Fruit fly (Drosophila melanogaster) whole organism, embryonic: Measurements from ENCODE around the gene CG8100.

ENCODE experiments used
- CG10321 ChIP-seq: fragments of 200-800 bp; sonication (Bioruptor generic); IDR thresholded peaks from 2 replicates; pipeline ENCODE4 v1.3.6; 2022; ENCODE audit warnings: missing biosample characterization, missing genetic modification characterization
- CG10366 ChIP-seq: fragments of 200-800 bp; sonication (Bioruptor generic); IDR thresholded peaks from 2 replicates; pipeline ENCODE4 v1.3.6; 2022; ENCODE audit warnings: missing biosample characterization, missing genetic modification characterization
- CG1233 ChIP-seq: fragments of 200-800 bp; sonication (Bioruptor generic); optimal IDR thresholded peaks from 4 replicates; lab custom pipeline; 2018; ENCODE audit warnings: missing biosample characterization, mild to moderate bottlenecking, missing genetic modification characterization
- CG12391 ChIP-seq: fragments of 200-800 bp; sonication (Bioruptor generic); optimal IDR thresholded peaks from 3 replicates; lab custom pipeline; 2018; ENCODE audit warnings: missing biosample characterization, mild to moderate bottlenecking, missing genetic modification characterization, moderate library complexity
- CG14441 ChIP-seq: fragments of 200-800 bp; sonication (Bioruptor generic); IDR thresholded peaks from 2 replicates; pipeline ENCODE4 v1.3.6; 2022; ENCODE audit warnings: missing biosample characterization, missing genetic modification characterization
- CG14860 ChIP-seq: fragments of 200-800 bp; sonication (Bioruptor generic); IDR thresholded peaks from 3 replicates; pipeline ENCODE4 v1.3.6; 2022; ENCODE audit warnings: missing biosample characterization, missing genetic modification characterization; ENCODE audit not compliant: partially characterized antibody
- CG17568 ChIP-seq: fragments of 200-800 bp; sonication (Bioruptor generic); optimal IDR thresholded peaks from 2 replicates; lab custom pipeline; 2018; ENCODE audit warnings: missing biosample characterization, mild to moderate bottlenecking, missing genetic modification characterization, moderate library complexity
- CG18262 ChIP-seq: fragments of 200-800 bp; optimal IDR thresholded peaks from 3 replicates; lab custom pipeline; 2019; ENCODE audit warnings: missing biosample characterization, mild to moderate bottlenecking, missing genetic modification characterization, moderate library complexity
- CG2116 ChIP-seq: fragments of 200-800 bp; sonication (Bioruptor generic); optimal IDR thresholded peaks from 3 replicates; lab custom pipeline; 2018; ENCODE audit warnings: missing biosample characterization, mild to moderate bottlenecking, missing genetic modification characterization
- CG2678 ChIP-seq: fragments of 200-800 bp; sonication (Bioruptor generic); optimal IDR thresholded peaks from 3 replicates; lab custom pipeline; 2019; ENCODE audit warnings: missing biosample characterization, mild to moderate bottlenecking, missing genetic modification characterization, moderate library complexity
- CG3065 ChIP-seq: fragments of 200-800 bp; sonication (Bioruptor generic); optimal IDR thresholded peaks from 2 replicates; lab custom pipeline; 2016; ENCODE audit warnings: missing biosample characterization, missing genetic modification characterization
- CG4282 ChIP-seq: fragments of 200-800 bp; sonication (Bioruptor generic); optimal IDR thresholded peaks from 2 replicates; lab custom pipeline; 2016; ENCODE audit warnings: missing biosample characterization, missing genetic modification characterization
- CG4424 ChIP-seq: fragments of 200-800 bp; sonication (Bioruptor generic); optimal IDR thresholded peaks from 3 replicates; lab custom pipeline; 2016; ENCODE audit warnings: missing biosample characterization, missing genetic modification characterization
- CG4617 ChIP-seq: fragments of 200-800 bp; sonication (Bioruptor generic); optimal IDR thresholded peaks from 3 replicates; lab custom pipeline; 2016; ENCODE audit warnings: missing biosample characterization, missing genetic modification characterization, borderline replicate concordance
- CG7745 ChIP-seq: fragments of 200-800 bp; sonication (Bioruptor generic); optimal IDR thresholded peaks from 2 replicates; lab custom pipeline; 2018; ENCODE audit warnings: missing biosample characterization, mild to moderate bottlenecking, missing genetic modification characterization, moderate library complexity
- CkIIα-i1 ChIP-seq: fragments of 200-800 bp; sonication (Bioruptor generic); IDR thresholded peaks from 2 replicates; pipeline ENCODE4 v1.3.6; 2022; ENCODE audit warnings: missing biosample characterization, missing genetic modification characterization
- D19B ChIP-seq: fragments of 200-800 bp; sonication (Bioruptor generic); optimal IDR thresholded peaks from 2 replicates; lab custom pipeline; 2017; ENCODE audit warnings: missing biosample characterization, mild to moderate bottlenecking, missing genetic modification characterization
- Deaf1 ChIP-seq: fragments of 200-800 bp; optimal IDR thresholded peaks from 3 replicates; lab custom pipeline; 2019; ENCODE audit warnings: missing biosample characterization, mild to moderate bottlenecking, missing genetic modification characterization, moderate library complexity
- Fer1 ChIP-seq: fragments of 200-800 bp; sonication (Bioruptor generic); optimal IDR thresholded peaks from 2 replicates; lab custom pipeline; 2017; ENCODE audit warnings: missing biosample characterization, mild to moderate bottlenecking, missing genetic modification characterization
- GATAe ChIP-seq: fragments of 200-800 bp; sonication (Bioruptor generic); conservative IDR thresholded peaks from 2 replicates; pipeline ENCODE4 v1.3.6; 2022; ENCODE audit warnings: missing biosample characterization, missing genetic modification characterization
- HLH4C ChIP-seq: fragments of 200-800 bp; sonication (Bioruptor generic); IDR thresholded peaks from 3 replicates; pipeline ENCODE4 v1.3.6; 2022; ENCODE audit warnings: missing biosample characterization, missing genetic modification characterization; ENCODE audit not compliant: partially characterized antibody
- Hr51 ChIP-seq, 2 experiments: fragments of 200-800 bp; sonication (Bioruptor generic); optimal IDR thresholded peaks; 2 replicates in 1 of 2; 3 replicates in 1 of 2; lab custom pipeline; 2016 to 2018; ENCODE audit warnings: missing biosample characterization in 2 of 2, missing genetic modification characterization in 2 of 2, mild to moderate bottlenecking in 1 of 2, moderate library complexity in 1 of 2
- Jarid2 ChIP-seq: fragments of 200-800 bp; sonication (Bioruptor generic); optimal IDR thresholded peaks from 3 replicates; lab custom pipeline; 2017; ENCODE audit warnings: mild to moderate bottlenecking, missing biosample characterization, missing genetic modification reagents, missing genetic modification characterization
- Kr ChIP-seq: fragments of 200-800 bp; sonication (Bioruptor generic); optimal IDR thresholded peaks from 2 replicates; lab custom pipeline; 2017; ENCODE audit warnings: missing biosample characterization, mild to moderate bottlenecking, missing genetic modification characterization
- MESR4 ChIP-seq: fragments of 200-800 bp; sonication (Bioruptor generic); optimal IDR thresholded peaks from 2 replicates; lab custom pipeline; 2018; ENCODE audit warnings: missing biosample characterization, mild to moderate bottlenecking, missing genetic modification characterization, moderate library complexity
- NC2β ChIP-seq: fragments of 200-800 bp; sonication (Bioruptor generic); optimal IDR thresholded peaks from 2 replicates; lab custom pipeline; 2016; ENCODE audit warnings: missing biosample characterization, missing genetic modification characterization
- Nf-YB ChIP-seq: fragments of 200-800 bp; sonication (Bioruptor generic); optimal IDR thresholded peaks from 3 replicates; lab custom pipeline; 2019; ENCODE audit warnings: missing biosample characterization, mild to moderate bottlenecking, missing genetic modification characterization, moderate library complexity
- Nf-YC ChIP-seq: fragments of 200-800 bp; optimal IDR thresholded peaks from 3 replicates; lab custom pipeline; 2019; ENCODE audit warnings: missing biosample characterization, mild to moderate bottlenecking, missing genetic modification characterization, moderate library complexity
- Opbp ChIP-seq: fragments of 200-800 bp; sonication (Bioruptor generic); IDR thresholded peaks from 3 replicates; pipeline ENCODE4 v1.3.6; 2022; ENCODE audit warnings: missing biosample characterization, missing genetic modification characterization; ENCODE audit not compliant: partially characterized antibody
- Poxn ChIP-seq: fragments of 200-800 bp; sonication (Bioruptor generic); IDR thresholded peaks from 2 replicates; pipeline ENCODE4 v1.3.6; 2022; ENCODE audit warnings: missing biosample characterization, missing genetic modification characterization
- TFAM ChIP-seq: fragments of 200-800 bp; sonication (Bioruptor generic); optimal IDR thresholded peaks from 2 replicates; lab custom pipeline; 2017; ENCODE audit warnings: missing biosample characterization, missing genetic modification characterization, inconsistent platforms
- abd-A ChIP-seq: fragments of 200-800 bp; sonication (Bioruptor generic); optimal IDR thresholded peaks from 3 replicates; lab custom pipeline; 2019; ENCODE audit warnings: missing biosample characterization, mild to moderate bottlenecking, missing genetic modification characterization, moderate library complexity
- ac ChIP-seq: fragments of 200-800 bp; sonication (Bioruptor generic); optimal IDR thresholded peaks from 3 replicates; lab custom pipeline; 2017; ENCODE audit warnings: missing biosample characterization, mild to moderate bottlenecking, missing genetic modification characterization
- aop ChIP-seq: fragments of 200-800 bp; sonication (Bioruptor generic); IDR thresholded peaks from 2 replicates; pipeline ENCODE4 v1.3.6; 2022; ENCODE audit warnings: missing biosample characterization, missing genetic modification characterization
- bbx ChIP-seq: fragments of 200-800 bp; sonication (Bioruptor generic); IDR thresholded peaks from 2 replicates; pipeline ENCODE4 v1.3.6; 2022; ENCODE audit warnings: missing biosample characterization, missing genetic modification characterization; ENCODE audit not compliant: partially characterized antibody
- bowl ChIP-seq: fragments of 200-800 bp; sonication (Bioruptor generic); IDR thresholded peaks from 2 replicates; pipeline ENCODE4 v1.3.6; 2022; ENCODE audit warnings: missing biosample characterization, missing genetic modification characterization
- cad ChIP-seq: fragments of >200 bp; optimal IDR thresholded peaks from 2 replicates; lab custom pipeline; 2017; ENCODE audit warnings: missing biosample characterization, missing genetic modification characterization
- chinmo ChIP-seq: fragments of 200-800 bp; sonication (Bioruptor generic); IDR thresholded peaks from 4 replicates; pipeline ENCODE4 v1.3.6; 2022; ENCODE audit warnings: missing biosample characterization, missing genetic modification characterization; ENCODE audit not compliant: partially characterized antibody
- disco-r ChIP-seq: fragments of 200-800 bp; sonication (Bioruptor generic); optimal IDR thresholded peaks from 2 replicates; lab custom pipeline; 2016; ENCODE audit warnings: missing biosample characterization, missing genetic modification characterization
- esg ChIP-seq: fragments of 200-800 bp; sonication (Bioruptor generic); conservative IDR thresholded peaks from 2 replicates; pipeline ENCODE4 v1.3.6; 2022; ENCODE audit warnings: missing biosample characterization, missing genetic modification characterization
- exex ChIP-seq: fragments of 200-800 bp; sonication (Bioruptor generic); optimal IDR thresholded peaks from 4 replicates; lab custom pipeline; 2018; ENCODE audit warnings: missing biosample characterization, mild to moderate bottlenecking, missing genetic modification characterization, moderate library complexity
- kah ChIP-seq: fragments of 200-800 bp; sonication (Bioruptor generic); optimal IDR thresholded peaks from 2 replicates; lab custom pipeline; 2018; ENCODE audit warnings: missing biosample characterization, mild to moderate bottlenecking, missing genetic modification characterization
- kni ChIP-seq: fragments of 200-800 bp; sonication (Bioruptor generic); optimal IDR thresholded peaks from 3 replicates; lab custom pipeline; 2017; ENCODE audit warnings: mild to moderate bottlenecking, missing biosample characterization, missing genetic modification reagents, missing genetic modification characterization
- mirr ChIP-seq: fragments of 200-800 bp; sonication (Bioruptor generic); optimal IDR thresholded peaks from 3 replicates; lab custom pipeline; 2018; ENCODE audit warnings: missing biosample characterization, mild to moderate bottlenecking, missing genetic modification characterization
- nerfin-1 ChIP-seq: fragments of 200-800 bp; sonication (Bioruptor generic); optimal IDR thresholded peaks from 3 replicates; lab custom pipeline; 2019; ENCODE audit warnings: missing biosample characterization, mild to moderate bottlenecking, missing genetic modification characterization, moderate library complexity
- pros ChIP-seq: fragments of 200-800 bp; sonication (Bioruptor generic); optimal IDR thresholded peaks from 3 replicates; lab custom pipeline; 2019; ENCODE audit warnings: missing biosample characterization, mild to moderate bottlenecking, missing genetic modification characterization, moderate library complexity
- run ChIP-seq: fragments of 200-800 bp; sonication (Bioruptor generic); optimal IDR thresholded peaks from 3 replicates; lab custom pipeline; 2018; ENCODE audit warnings: missing biosample characterization, mild to moderate bottlenecking, missing genetic modification characterization
- sd ChIP-seq: fragments of 200-800 bp; sonication (Bioruptor generic); optimal IDR thresholded peaks from 3 replicates; lab custom pipeline; 2018; ENCODE audit warnings: missing biosample characterization, mild to moderate bottlenecking, missing genetic modification characterization, moderate library complexity
- seq ChIP-seq: fragments of 200-800 bp; sonication (Bioruptor generic); IDR thresholded peaks from 2 replicates; pipeline ENCODE4 v1.3.6; 2022; ENCODE audit warnings: missing biosample characterization, missing genetic modification characterization
- sna ChIP-seq: fragments of 200-800 bp; sonication (Bioruptor generic); IDR thresholded peaks from 2 replicates; pipeline ENCODE4 v1.3.6; 2022; ENCODE audit warnings: missing biosample characterization, missing genetic modification characterization; ENCODE audit not compliant: partially characterized antibody

CG8100 gene

dm6 chr3L:14114084-14114483, 30.7 kb downstream of the CG8100 start:
- TF ChIP-seq seq (GFP tag; lab: Robert Waterston, UW) (peak; percentile 42; the same call in 1 of the 2 replicates), exex (tag; lab: Kevin White, UChicago) (peak; percentile 6), run (peak; percentile 44), bbx (no peak), sna (GFP tag; lab: Robert Waterston, UW) (no peak), abd-A (tag; lab: Kevin White, UChicago) (peak; percentile 76), D19B (GFP tag; lab: Kevin White, UChicago) (no peak), CG12391 (tag; lab: Kevin White, UChicago) (no peak), kni (GFP tag; lab: Kevin White, UChicago) (no peak), Fer1 (no peak), aop (GFP tag; lab: Robert Waterston, UW) (no peak), pros (GFP tag; lab: Kevin White, UChicago) (peak; percentile 69), Kr (GFP tag; lab: Kevin White, UChicago) (peak; percentile 41), nerfin-1 (peak; percentile 40), mirr (GFP tag; lab: Kevin White, UChicago) (peak; percentile 4), Nf-YC (tag; lab: Kevin White, UChicago) (peak; percentile 60), Nf-YB (GFP tag; lab: Kevin White, UChicago) (peak; percentile 47)

dm6 chr3L:14118767-14119166, 35.4 kb downstream of the CG8100 start:
- TF ChIP-seq CG3065 (GFP tag; lab: Kevin White, UChicago): no peak
- TF ChIP-seq CG14441 (GFP tag; lab: Robert Waterston, UW): no peak
- peak; percentile 42 for TF ChIP-seq ac (GFP tag; lab: Kevin White, UChicago)
- no peak for TF ChIP-seq CG4282 (GFP tag; lab: Kevin White, UChicago)
- TF ChIP-seq disco-r (GFP tag; lab: Kevin White, UChicago): no peak
- no peak for TF ChIP-seq CG1233
- no peak for TF ChIP-seq Hr51 (GFP tag; optimal IDR thresholded peaks at IDR 0.05; lab: Kevin White, UChicago)
- no peak for TF ChIP-seq CG2678 (tag; lab: Kevin White, UChicago)
- no peak for TF ChIP-seq sd (tag; lab: Kevin White, UChicago)
- TF ChIP-seq CG18262 (tag; lab: Kevin White, UChicago): no peak
- TF ChIP-seq CG14860: no peak
- TF ChIP-seq CG7745 (tag; lab: Kevin White, UChicago): no peak
- no peak for TF ChIP-seq CG4424 (GFP tag; lab: Kevin White, UChicago)
- no peak for TF ChIP-seq esg (GFP tag; lab: Robert Waterston, UW)
- no peak for TF ChIP-seq cad (GFP tag; lab: Kevin White, UChicago)
- TF ChIP-seq NC2β: no peak
- TF ChIP-seq Fer1: no peak
- no peak for TF ChIP-seq GATAe (GFP tag; lab: Robert Waterston, UW)
- TF ChIP-seq CG4617 (GFP tag; lab: Kevin White, UChicago): no peak
- TF ChIP-seq bowl (GFP tag; lab: Robert Waterston, UW): no peak
- no peak for TF ChIP-seq Opbp (GFP tag; lab: Robert Waterston, UW)
- TF ChIP-seq TFAM: no peak
- no peak for TF ChIP-seq CkIIα-i1 (GFP tag; lab: Robert Waterston, UW)
- TF ChIP-seq CG10321 (GFP tag; lab: Robert Waterston, UW): peak; percentile 90
- no peak for TF ChIP-seq chinmo (GFP tag; lab: Robert Waterston, UW)
- TF ChIP-seq Deaf1 (tag; lab: Kevin White, UChicago): peak; percentile 50
- no peak for TF ChIP-seq MESR4
- no peak for TF ChIP-seq Jarid2
- no peak for TF ChIP-seq CG17568
- no peak for TF ChIP-seq HLH4C (GFP tag; lab: Robert Waterston, UW)
- no peak for TF ChIP-seq Poxn (GFP tag; lab: Robert Waterston, UW)
- TF ChIP-seq CG2116 (GFP tag; lab: Kevin White, UChicago): no peak
- no peak for TF ChIP-seq CG10366 (GFP tag; lab: Robert Waterston, UW)
- TF ChIP-seq kah (GFP tag; lab: Kevin White, UChicago): peak; percentile 22
